Worm (Caenorhabditis elegans) whole organism, young adult: ENCODE data around the gene htp-2.
A peak's percentile ranks its signal among the peaks of the same experiment; 100 is the strongest.

Experiments
- B0035.1 ChIP-seq: sonication (generic microtip); optimal IDR thresholded peaks from 2 replicates; lab custom pipeline; 2016; ENCODE audit warnings: missing genetic modification characterization, mild to moderate bottlenecking, missing compliant biosample characterization, missing genotype, missing genetic modification reagents
- F10E7.11 ChIP-seq: sonication (generic microtip); optimal IDR thresholded peaks from 2 replicates; lab custom pipeline; 2017; ENCODE audit warnings: mild to moderate bottlenecking, missing genetic modification characterization, moderate library complexity, missing compliant biosample characterization
- F22D6.2 ChIP-seq: sonication (generic microtip); optimal IDR thresholded peaks from 2 replicates; lab custom pipeline; 2016; ENCODE audit warnings: mild to moderate bottlenecking, missing genetic modification characterization, missing compliant biosample characterization
- F23B12.7 ChIP-seq: sonication (generic microtip); optimal IDR thresholded peaks from 2 replicates; lab custom pipeline; 2017; ENCODE audit warnings: missing genetic modification characterization, mild to moderate bottlenecking, missing compliant biosample characterization, antibody characterized with exemption, moderate library complexity; ENCODE audit not compliant: insufficient read depth
- F39B2.1 ChIP-seq: fragments of 200-800 bp; sonication (Bioruptor generic); IDR thresholded peaks from 2 replicates; pipeline ENCODE4 v1.3.6; 2022; ENCODE audit warnings: missing genetic modification reagents, missing genetic modification characterization, missing compliant biosample characterization
- F52B5.7 ChIP-seq: sonication (generic microtip); optimal IDR thresholded peaks from 2 replicates; lab custom pipeline; 2016; ENCODE audit warnings: mild to moderate bottlenecking, missing genetic modification characterization, missing compliant biosample characterization
- F57A8.1 ChIP-seq: fragments of 200-800 bp; sonication (Bioruptor generic); optimal IDR thresholded peaks from 2 replicates; lab custom pipeline; 2018; ENCODE audit warnings: mild to moderate bottlenecking, missing genetic modification characterization, moderate library complexity, missing compliant biosample characterization
- K12H6.12 ChIP-seq: fragments of 200-800 bp; sonication (Bioruptor generic); optimal IDR thresholded peaks from 2 replicates; lab custom pipeline; 2018; ENCODE audit warnings: mild to moderate bottlenecking, missing genetic modification characterization, missing compliant biosample characterization
- Y53G8AR.9 ChIP-seq: fragments of 200-800 bp; sonication (Bioruptor generic); conservative IDR thresholded peaks from 2 replicates; pipeline ENCODE4 v1.3.6; 2022; ENCODE audit warnings: missing genetic modification reagents, missing genetic modification characterization, missing compliant biosample characterization
- Y79H2A.3 ChIP-seq: fragments of 200-800 bp; sonication (Bioruptor generic); conservative IDR thresholded peaks from 2 replicates; pipeline ENCODE4 v1.3.6; 2022; ENCODE audit warnings: missing genetic modification reagents, missing genetic modification characterization, missing compliant biosample characterization
- akir-1 ChIP-seq: fragments of 200-800 bp; sonication (Bioruptor generic); optimal IDR thresholded peaks from 2 replicates; lab custom pipeline; 2018; ENCODE audit warnings: mild to moderate bottlenecking, missing genetic modification characterization, moderate library complexity, missing compliant biosample characterization
- athp-1 ChIP-seq: sonication (generic microtip); optimal IDR thresholded peaks from 2 replicates; lab custom pipeline; 2017; ENCODE audit warnings: mild to moderate bottlenecking, missing genetic modification characterization, missing compliant biosample characterization
- attf-3 ChIP-seq: fragments of 200-800 bp; sonication (Bioruptor generic); conservative IDR thresholded peaks from 2 replicates; pipeline ENCODE4 v1.3.6; 2022; ENCODE audit warnings: missing genetic modification reagents, missing genetic modification characterization, missing compliant biosample characterization
- attf-5 ChIP-seq: fragments of 200-800 bp; sonication (Bioruptor generic); optimal IDR thresholded peaks from 2 replicates; lab custom pipeline; 2018; ENCODE audit warnings: mild to moderate bottlenecking, missing genetic modification characterization, missing compliant biosample characterization
- ceh-27 ChIP-seq: fragments of 200-800 bp; sonication (Bioruptor generic); optimal IDR thresholded peaks from 2 replicates; lab custom pipeline; 2018; ENCODE audit warnings: mild to moderate bottlenecking, missing genetic modification characterization, moderate library complexity, missing compliant biosample characterization
- ceh-79 ChIP-seq: sonication (generic microtip); optimal IDR thresholded peaks from 2 replicates; lab custom pipeline; 2017; ENCODE audit warnings: mild to moderate bottlenecking, missing genetic modification characterization, missing compliant biosample characterization
- dox-1 ChIP-seq: fragments of 200-800 bp; sonication (Bioruptor generic); IDR thresholded peaks from 2 replicates; pipeline ENCODE4 v1.3.6; 2022; ENCODE audit warnings: missing genetic modification reagents, missing genetic modification characterization, missing compliant biosample characterization
- egl-44 ChIP-seq: fragments of 200-800 bp; sonication (Bioruptor generic); IDR thresholded peaks from 2 replicates; pipeline ENCODE4 v1.3.6; 2022; ENCODE audit warnings: missing genetic modification reagents, missing genetic modification characterization, missing compliant biosample characterization
- ets-4 ChIP-seq: fragments of 200-800 bp; sonication (Bioruptor generic); optimal IDR thresholded peaks from 2 replicates; lab custom pipeline; 2018; ENCODE audit warnings: mild to moderate bottlenecking, missing genetic modification characterization, missing compliant biosample characterization
- fkh-3 ChIP-seq: sonication (generic microtip); optimal IDR thresholded peaks from 2 replicates; lab custom pipeline; 2016; ENCODE audit warnings: mild to moderate bottlenecking, missing genetic modification characterization, missing compliant biosample characterization
- hlh-26 ChIP-seq: fragments of 200-800 bp; sonication (Bioruptor generic); conservative IDR thresholded peaks from 2 replicates; pipeline ENCODE4 v1.3.6; 2022; ENCODE audit warnings: missing genetic modification reagents, missing genetic modification characterization, missing compliant biosample characterization
- hmg-20 ChIP-seq: fragments of 200-800 bp; sonication (Bioruptor generic); IDR thresholded peaks from 2 replicates; pipeline ENCODE4 v1.3.6; 2022; ENCODE audit warnings: missing genetic modification reagents, missing genetic modification characterization, missing compliant biosample characterization
- hrde-1 ChIP-seq: sonication (generic microtip); optimal IDR thresholded peaks from 2 replicates; lab custom pipeline; 2016; ENCODE audit warnings: missing genetic modification characterization, mild to moderate bottlenecking, missing compliant biosample characterization, moderate library complexity, missing genotype, missing genetic modification reagents, borderline replicate concordance
- madf-10 ChIP-seq: sonication (generic microtip); optimal IDR thresholded peaks from 2 replicates; lab custom pipeline; 2016; ENCODE audit warnings: mild to moderate bottlenecking, missing genetic modification characterization, missing compliant biosample characterization
- madf-6 ChIP-seq: fragments of 200-800 bp; sonication (Bioruptor generic); IDR thresholded peaks from 2 replicates; pipeline ENCODE4 v1.3.6; 2022; ENCODE audit warnings: missing genetic modification reagents, missing genetic modification characterization, missing compliant biosample characterization
- mel-28 ChIP-seq: sonication (generic microtip); optimal IDR thresholded peaks from 2 replicates; lab custom pipeline; 2016; ENCODE audit warnings: borderline replicate concordance, mild to moderate bottlenecking, missing genetic modification characterization, missing compliant biosample characterization
- nfya-2 ChIP-seq: fragments of 200-800 bp; sonication (Bioruptor generic); IDR thresholded peaks from 2 replicates; pipeline ENCODE4 v1.3.6; 2022; ENCODE audit warnings: missing genetic modification reagents, missing genetic modification characterization, missing compliant biosample characterization
- nhr-120 ChIP-seq: fragments of 200-800 bp; sonication (Bioruptor generic); IDR thresholded peaks from 2 replicates; pipeline ENCODE4 v1.3.6; 2022; ENCODE audit warnings: missing genetic modification characterization, missing compliant biosample characterization
- sea-2 ChIP-seq: fragments of 200-800 bp; sonication (Bioruptor generic); IDR thresholded peaks from 2 replicates; pipeline ENCODE4 v1.3.6; 2022; ENCODE audit warnings: missing genetic modification characterization, missing compliant biosample characterization
- snpc-1.3 ChIP-seq: sonication (generic microtip); optimal IDR thresholded peaks from 2 replicates; lab custom pipeline; 2017; ENCODE audit warnings: missing genetic modification characterization, mild to moderate bottlenecking, missing compliant biosample characterization, antibody characterized with exemption, moderate library complexity, missing genotype, missing genetic modification reagents; ENCODE audit not compliant: insufficient read depth
- snpc-3.4 ChIP-seq: sonication (generic microtip); optimal IDR thresholded peaks from 2 replicates; lab custom pipeline; 2017; ENCODE audit warnings: missing genetic modification characterization, mild to moderate bottlenecking, missing compliant biosample characterization, antibody characterized with exemption, moderate library complexity, missing genotype, missing genetic modification reagents
- tbp1 ChIP-seq: fragments of 200-800 bp; sonication (Bioruptor generic); optimal IDR thresholded peaks from 2 replicates; lab custom pipeline; 2018; ENCODE audit warnings: mild to moderate bottlenecking, missing genetic modification characterization, missing compliant biosample characterization
- ztf-22 ChIP-seq: fragments of 200-800 bp; sonication (Bioruptor generic); optimal IDR thresholded peaks from 2 replicates; lab custom pipeline; 2018; ENCODE audit warnings: mild to moderate bottlenecking, missing genetic modification characterization, moderate library complexity, missing compliant biosample characterization

htp-2 gene

ce11 chrIV:6391566-6391965, 27.8 kb upstream of the htp-2 start:
- TF ChIP-seq madf-6 (GFP tag; lab: Robert Waterston, UW) = no peak
- TF ChIP-seq ets-4 = no peak
- no peak for TF ChIP-seq snpc-1.3 (tag; lab: Kevin White, UChicago)
- no peak for TF ChIP-seq dox-1 (GFP tag; lab: Robert Waterston, UW)
- no peak for TF ChIP-seq F39B2.1 (GFP tag; lab: Robert Waterston, UW)
- TF ChIP-seq athp-1 = no peak
- no peak for TF ChIP-seq sea-2
- no peak for TF ChIP-seq F57A8.1 (GFP tag; lab: Kevin White, UChicago)
- no peak for TF ChIP-seq nfya-2 (GFP tag; lab: Robert Waterston, UW)
- no peak for TF ChIP-seq ceh-27 (GFP tag; lab: Kevin White, UChicago)
- TF ChIP-seq snpc-3.4 = no peak
- no peak for TF ChIP-seq hlh-26
- no peak for TF ChIP-seq fkh-3 (tag; lab: Kevin White, UChicago)
- no peak for TF ChIP-seq madf-10 (tag; lab: Kevin White, UChicago)
- no peak for TF ChIP-seq attf-3
- TF ChIP-seq ceh-79 = no peak
- no peak for TF ChIP-seq akir-1 (GFP tag; lab: Kevin White, UChicago)
- TF ChIP-seq F10E7.11 = no peak

- TF ChIP-seq F57A8.1 (GFP tag; lab: Kevin White, UChicago) (no peak), egl-44 (GFP tag; lab: Robert Waterston, UW) (no peak), K12H6.12 (peak; percentile 30)
Measured at ce11 chrIV:6393329-6393728, 26.0 kb upstream of the htp-2 start.

DNA sequence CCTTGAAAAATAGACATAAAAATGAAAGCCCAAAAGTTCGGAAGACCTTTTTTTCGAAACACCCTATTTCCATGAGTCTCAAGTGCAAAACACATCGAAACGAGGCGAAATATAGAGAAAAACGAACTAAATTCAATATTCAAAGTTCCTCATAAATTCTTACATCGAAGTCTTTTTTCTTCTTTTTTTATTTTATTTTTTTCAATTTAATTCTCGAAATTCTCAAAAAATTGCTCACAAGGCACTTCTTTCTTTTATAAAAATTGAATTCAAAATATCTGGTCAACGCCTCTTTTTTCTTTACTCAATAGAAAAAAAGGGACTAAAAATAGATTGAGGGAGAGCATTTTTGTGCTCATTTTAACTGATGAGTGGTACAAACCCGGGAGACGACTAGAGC, 24.1 kb upstream of the htp-2 start:
- no peak for TF ChIP-seq egl-44 (GFP tag; lab: Robert Waterston, UW)
- TF ChIP-seq F22D6.2 (tag; lab: Kevin White, UChicago) = no peak
- no peak for TF ChIP-seq ztf-22
- no peak for TF ChIP-seq snpc-1.3 (tag; lab: Kevin White, UChicago)
- TF ChIP-seq F52B5.7 (tag; lab: Kevin White, UChicago) = no peak

- no peak for TF ChIP-seq Y79H2A.3 (GFP tag; lab: Robert Waterston, UW)
- no peak for TF ChIP-seq F23B12.7
- no peak for TF ChIP-seq nhr-120 (GFP tag; lab: Robert Waterston, UW)
- TF ChIP-seq nfya-2 (GFP tag; lab: Robert Waterston, UW) = no peak
- no peak for TF ChIP-seq hmg-20 (GFP tag; lab: Robert Waterston, UW)
- no peak for TF ChIP-seq Y53G8AR.9 (GFP tag; lab: Robert Waterston, UW)
- no peak for TF ChIP-seq tbp1 (GFP tag; lab: Kevin White, UChicago)
- no peak for TF ChIP-seq attf-5 (GFP tag; lab: Kevin White, UChicago)
- TF ChIP-seq athp-1 = no peak
- TF ChIP-seq B0035.1 (tag; lab: Kevin White, UChicago) = no peak
- TF ChIP-seq hrde-1 (tag; lab: Kevin White, UChicago) = no peak
- no peak for TF ChIP-seq mel-28
Measured at ce11 chrIV:6402386-6402905, 16.9 kb upstream of the htp-2 start, which contains the start of gene sfrp-1. sfrp-1 (minus strand) TSS chrIV:6402436.
